Worm (Caenorhabditis elegans) whole organism, young adult: Measurements from ENCODE around the gene F29B9.7.

Experiments
- attf-6 ChIP-seq: fragments of 200-800 bp; sonication (Bioruptor generic); IDR thresholded peaks from 2 replicates; pipeline ENCODE4 v1.3.6; 2022; ENCODE audit warnings: missing genetic modification reagents, missing genetic modification characterization, missing compliant biosample characterization
- ceh-40 ChIP-seq: fragments of 200-800 bp; sonication (Bioruptor generic); IDR thresholded peaks from 2 replicates; pipeline ENCODE4 v1.3.6; 2022; ENCODE audit warnings: missing genetic modification characterization, missing compliant biosample characterization
- hlh-12 ChIP-seq: sonication (generic microtip); optimal IDR thresholded peaks from 2 replicates; lab custom pipeline; 2016; ENCODE audit warnings: missing genetic modification characterization, missing compliant biosample characterization
- sea-2 ChIP-seq: fragments of 200-800 bp; sonication (Bioruptor generic); IDR thresholded peaks from 2 replicates; pipeline ENCODE4 v1.3.6; 2022; ENCODE audit warnings: missing genetic modification characterization, missing compliant biosample characterization
- unc-130 ChIP-seq: sonication (generic microtip); optimal IDR thresholded peaks from 2 replicates; lab custom pipeline; 2016; ENCODE audit warnings: missing genetic modification reagents, missing genetic modification characterization, missing compliant biosample characterization
- unc-62 ChIP-seq: fragments of 150-350 bp; optimal IDR thresholded peaks from 2 replicates; lab custom pipeline; 2014; ENCODE audit warnings: missing biosample characterization, missing genetic modification reagents, missing genetic modification characterization
- ztf-18 ChIP-seq: sonication (generic microtip); optimal IDR thresholded peaks from 2 replicates; lab custom pipeline; 2016; ENCODE audit warnings: missing genotype, mild to moderate bottlenecking, missing genetic modification characterization, missing compliant biosample characterization

- no peak for TF ChIP-seq unc-62
- no peak for TF ChIP-seq sea-2 (GFP tag; lab: Robert Waterston, UW)
- TF ChIP-seq ztf-18 (tag; lab: Kevin White, UChicago) = no peak
- no peak for TF ChIP-seq attf-6 (GFP tag; lab: Robert Waterston, UW)
- TF ChIP-seq ceh-40 (GFP tag; lab: Robert Waterston, UW) = no peak
- no peak for TF ChIP-seq hlh-12 (tag; lab: Kevin White, UChicago)
- no peak for TF ChIP-seq unc-130 (GFP tag; lab: Kevin White, UChicago)
Observed at ce11 chrIV:4678718-4679117, 29.2 kb downstream of the F29B9.7 start, which contains the start of gene kin-36.
